Fruit fly (Drosophila melanogaster): ENCODE data around the gene Glyp.

The Glyp gene

DNA sequence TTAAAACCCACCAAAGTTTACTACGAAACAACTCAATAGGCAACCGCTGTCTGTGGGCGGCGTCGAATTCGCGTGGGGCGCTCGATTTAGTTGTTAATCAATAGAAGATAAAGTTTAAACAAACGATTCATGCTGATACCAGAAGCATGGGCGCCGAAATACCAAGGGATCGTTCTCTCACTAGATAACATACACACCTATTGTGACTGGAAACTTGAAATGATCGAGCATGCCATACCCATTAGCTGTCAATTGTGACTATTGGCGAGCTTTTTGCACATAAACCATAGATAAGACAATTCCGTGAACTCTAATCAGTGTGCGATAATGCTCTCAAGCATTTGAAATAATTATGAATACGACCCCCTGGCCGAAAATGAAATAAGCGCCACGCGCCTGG lies 48.8 kb downstream of the Glyp start (continued):
- TF ChIP-seq CG32767 (GFP tag; IDR thresholded peaks at IDR 0.05) (peak; percentile 52), scrt (GFP tag; optimal IDR thresholded peaks at IDR 0.05) (peak; percentile 60), btn (GFP tag; optimal IDR thresholded peaks at IDR 0.05) (peak; percentile 56), dati (GFP tag; IDR thresholded peaks at IDR 0.05) (0 out of 2 replicates have a peak, but pooled peaks have one; percentile 21), ato (GFP tag; IDR thresholded peaks at IDR 0.05; ENCODE audit: partially characterized antibody) (no peak), CG7556 (GFP tag; optimal IDR thresholded peaks at IDR 0.05) (peak; percentile 32), CG11504 (tag; optimal IDR thresholded peaks at IDR 0.05) (peak; percentile 84), MESR4 (GFP tag; optimal IDR thresholded peaks at IDR 0.05) (no peak), Ets65A (GFP tag) (peak; percentile 93), CG11085 (GFP tag; IDR thresholded peaks at IDR 0.05) (peak; percentile 46; the same call in 1 of the 2 replicates), Sox100B (GFP tag; optimal IDR thresholded peaks at IDR 0.05) (peak; percentile 50), CG14710 (tag; optimal IDR thresholded peaks at IDR 0.05) (no peak), bab2 (GFP tag; optimal IDR thresholded peaks at IDR 0.05) (peak; percentile 80), CG7839 (tag; optimal IDR thresholded peaks at IDR 0.05) (peak; percentile 78), CG12236 (GFP tag; optimal IDR thresholded peaks at IDR 0.05) (peak; percentile 8), hth (optimal IDR thresholded peaks at IDR 0.05) (no peak), CG34224 (GFP tag; IDR thresholded peaks at IDR 0.05; ENCODE audit: partially characterized antibody) (no peak), CG16779 (GFP tag; IDR thresholded peaks at IDR 0.05) (0 out of 2 replicates have a peak, but pooled peaks have one; percentile 28), insv (GFP tag; optimal IDR thresholded peaks at IDR 0.05) (no peak), CG12744 (GFP tag; optimal IDR thresholded peaks at IDR 0.05) (peak; percentile 70), CG11695 (GFP tag; IDR thresholded peaks at IDR 0.05) (peak; percentile 66), cato (GFP tag; optimal IDR thresholded peaks at IDR 0.05; ENCODE audit: borderline replicate concordance) (no peak), amos (GFP tag; IDR thresholded peaks at IDR 0.05; ENCODE audit: partially characterized antibody) (no peak), chn (GFP tag; optimal IDR thresholded peaks at IDR 0.05) (peak; percentile 74), pnt (GFP tag; optimal IDR thresholded peaks at IDR 0.05) (peak; percentile 61), Dad (GFP tag; optimal IDR thresholded peaks at IDR 0.05) (peak; percentile 35), Myb (GFP tag; optimal IDR thresholded peaks at IDR 0.05) (peak; percentile 65), zfh2 (GFP tag; optimal IDR thresholded peaks at IDR 0.05) (peak; percentile 83), CG9437 (GFP tag; optimal IDR thresholded peaks at IDR 0.05) (peak; percentile 33), CG5180 (GFP tag; optimal IDR thresholded peaks at IDR 0.05) (peak; percentile 38), BtbVII (GFP tag; optimal IDR thresholded peaks at IDR 0.05) (peak; percentile 63), gsb-n (tag; optimal IDR thresholded peaks at IDR 0.05) (peak; percentile 38), Optix (GFP tag; IDR thresholded peaks at IDR 0.05) (peak; percentile 76), CG8388 (GFP tag; optimal IDR thresholded peaks at IDR 0.05) (peak; percentile 63), unc-4 (GFP tag; IDR thresholded peaks at IDR 0.05; ENCODE audit: partially characterized antibody) (no peak), CG4730 (GFP tag; IDR thresholded peaks at IDR 0.05) (peak; percentile 55; the same call in 1 of the 2 replicates), pzg (GFP tag; optimal IDR thresholded peaks at IDR 0.05) (no peak), jumu (GFP tag; optimal IDR thresholded peaks at IDR 0.05) (peak; percentile 54), tup (GFP tag; optimal IDR thresholded peaks at IDR 0.05) (peak; percentile 52), ci (GFP tag; IDR thresholded peaks at IDR 0.05) (peak; percentile 64; the same call in 2 of the 3 replicates), CG3281 (GFP tag; optimal IDR thresholded peaks at IDR 0.05) (peak; percentile 60), CG13624 (GFP tag; optimal IDR thresholded peaks at IDR 0.05) (peak; percentile 56), CG14860 (GFP tag; IDR thresholded peaks at IDR 0.05; ENCODE audit: partially characterized antibody) (no peak), mam (GFP tag; optimal IDR thresholded peaks at IDR 0.05) (peak; percentile 67), CG6683 (GFP tag; optimal IDR thresholded peaks at IDR 0.05) (peak; percentile 22), Doc3 (GFP tag; IDR thresholded peaks at IDR 0.05; ENCODE audit: partially characterized antibody) (no peak), croc (GFP tag; conservative IDR thresholded peaks at IDR 0.05) (peak; percentile 21; the same call in 1 of the 3 replicates), CG11093 (GFP tag; IDR thresholded peaks at IDR 0.05) (peak; percentile 61; the same call in 1 of the 3 replicates), CG14965 (GFP tag; optimal IDR thresholded peaks at IDR 0.05; ENCODE audit: borderline replicate concordance) (no peak), Hr39 (optimal IDR thresholded peaks at IDR 0.05) (no peak)
